Fruit fly (Drosophila melanogaster): ENCODE results near the gene CG3534.

DNA sequence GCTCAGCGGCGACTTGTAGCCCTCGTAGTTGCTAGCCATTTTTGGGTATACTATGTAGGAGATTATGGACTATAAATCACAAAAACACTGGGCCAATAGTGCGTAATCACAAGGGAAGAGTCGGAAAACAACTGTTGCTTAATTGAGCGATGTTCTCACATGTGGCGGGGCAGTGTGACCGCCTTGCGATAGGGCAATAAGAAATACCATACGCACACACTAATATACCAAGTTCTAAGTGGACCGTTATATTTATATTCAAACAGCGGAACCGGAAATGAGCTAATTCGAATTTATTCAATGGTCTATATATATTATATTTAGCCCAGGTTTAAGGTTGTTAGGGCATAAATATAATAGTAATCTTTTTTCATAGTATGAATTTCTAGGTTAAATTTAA is 24.7 kb downstream of the CG3534 start, which contains the start of gene Adsl:
- TF ChIP-seq h (optimal IDR thresholded peaks at IDR 0.05) (no peak), psq (optimal IDR thresholded peaks at IDR 0.05) (no peak), ttk (optimal IDR thresholded peaks at IDR 0.05) (no peak)
